Fruit fly (Drosophila melanogaster) whole organism, wandering third instar larva: ENCODE data around the gene SelT.

Experiments
- Abd-B ChIP-seq: fragments of >200 bp; optimal IDR thresholded peaks from 2 replicates; lab custom pipeline; 2017; ENCODE audit warnings: missing biosample characterization, missing genetic modification characterization
- CG32264 ChIP-seq: fragments of 200-800 bp; sonication (Bioruptor generic); optimal IDR thresholded peaks from 2 replicates; lab custom pipeline; 2016; ENCODE audit warnings: missing biosample characterization, missing genetic modification characterization
- CG9705 ChIP-seq: fragments of 200-800 bp; sonication (Bioruptor generic); optimal IDR thresholded peaks from 2 replicates; lab custom pipeline; 2018; ENCODE audit warnings: missing biosample characterization, mild to moderate bottlenecking, missing genetic modification characterization
- Dfd ChIP-seq: fragments of >200 bp; optimal IDR thresholded peaks from 2 replicates; lab custom pipeline; 2017; ENCODE audit warnings: missing biosample characterization, missing genetic modification characterization
- HLH106 ChIP-seq: fragments of 200-800 bp; optimal IDR thresholded peaks from 3 replicates; lab custom pipeline; 2019; ENCODE audit warnings: missing biosample characterization, mild to moderate bottlenecking, missing genetic modification characterization, moderate library complexity
- Hr83 ChIP-seq: fragments of 200-300 bp; sonication (Bioruptor generic); optimal IDR thresholded peaks from 2 replicates; lab custom pipeline; 2016; ENCODE audit warnings: missing biosample characterization, mild to moderate bottlenecking, missing genetic modification characterization, moderate library complexity; ENCODE audit not compliant: poor library complexity, severe bottlenecking
- Jra ChIP-seq: sonication (Bioruptor generic); optimal IDR thresholded peaks from 2 replicates; lab custom pipeline; 2016; ENCODE audit warnings: missing biosample characterization, missing genetic modification characterization
- Myc ChIP-seq: fragments of >200 bp; optimal IDR thresholded peaks from 2 replicates; lab custom pipeline; 2017
- OdsH ChIP-seq: fragments of 200-800 bp; sonication (Bioruptor generic); optimal IDR thresholded peaks from 2 replicates; lab custom pipeline; 2016; ENCODE audit warnings: missing biosample characterization, mild to moderate bottlenecking, missing genetic modification characterization
- Rel ChIP-seq, 2 experiments: fragments of 200-800 bp; sonication (Bioruptor generic) in 1 of 2; optimal IDR thresholded peaks; 2 replicates in 1 of 2; 3 replicates in 1 of 2; lab custom pipeline; 2016 to 2019; ENCODE audit warnings: mild to moderate bottlenecking in 2 of 2, missing biosample characterization in 2 of 2, missing genetic modification characterization in 2 of 2, moderate library complexity in 1 of 2
- Sp1 ChIP-seq: fragments of 200-800 bp; sonication (Bioruptor generic); optimal IDR thresholded peaks from 3 replicates; lab custom pipeline; 2019; ENCODE audit warnings: missing biosample characterization, mild to moderate bottlenecking, missing genetic modification characterization, moderate library complexity
- Vsx2 ChIP-seq: fragments of 200-300, 225-300 bp; sonication (Bioruptor generic); optimal IDR thresholded peaks from 2 replicates; lab custom pipeline; 2018; ENCODE audit warnings: missing biosample characterization, missing genetic modification characterization; ENCODE audit not compliant: partially characterized antibody
- br ChIP-seq: fragments of 200-800 bp; sonication (Bioruptor generic); optimal IDR thresholded peaks from 2 replicates; lab custom pipeline; 2016; ENCODE audit warnings: missing biosample characterization, missing genetic modification characterization
- brk ChIP-seq: fragments of 200-800 bp; sonication (Bioruptor generic); optimal IDR thresholded peaks from 2 replicates; lab custom pipeline; 2016; ENCODE audit warnings: missing biosample characterization, mild to moderate bottlenecking, missing genetic modification characterization
- dl ChIP-seq, 2 experiments: fragments of 175-275, 200-275 bp in 1 of 2; fragments of 200-275 bp in 1 of 2; sonication (Bioruptor generic); optimal IDR thresholded peaks; lab custom pipeline; 2018; ENCODE audit warnings: mild to moderate bottlenecking in 2 of 2, missing biosample characterization in 2 of 2, missing genetic modification characterization in 2 of 2, moderate library complexity in 2 of 2; ENCODE audit not compliant: partially characterized antibody in 2 of 2, insufficient read depth in 1 of 2
- dmrt93B ChIP-seq: fragments of 200-800 bp; sonication (Bioruptor generic); optimal IDR thresholded peaks from 2 replicates; lab custom pipeline; 2018; ENCODE audit warnings: missing biosample characterization, mild to moderate bottlenecking, missing genetic modification characterization
- ey ChIP-seq: fragments of 200-800 bp; sonication (Bioruptor generic); optimal IDR thresholded peaks from 2 replicates; lab custom pipeline; 2016; ENCODE audit warnings: missing biosample characterization, missing genetic modification characterization
- foxo ChIP-seq, 2 experiments: fragments of 200-800 bp; sonication (Bioruptor generic); optimal IDR thresholded peaks; 2 replicates in 1 of 2; 3 replicates in 1 of 2; lab custom pipeline; 2016 to 2017; ENCODE audit warnings: missing biosample characterization in 2 of 2, missing genetic modification characterization in 2 of 2
- fru ChIP-seq: fragments of 200-800 bp; sonication (Bioruptor generic); optimal IDR thresholded peaks from 3 replicates; lab custom pipeline; 2016; ENCODE audit warnings: missing biosample characterization, mild to moderate bottlenecking, missing genetic modification characterization
- h ChIP-seq: fragments of 200-800 bp; sonication (Bioruptor generic); optimal IDR thresholded peaks from 3 replicates; lab custom pipeline; 2016; ENCODE audit warnings: missing biosample characterization, mild to moderate bottlenecking, missing genetic modification characterization
- jim ChIP-seq: fragments of 175-275, 200-325 bp; sonication (Bioruptor generic); optimal IDR thresholded peaks from 2 replicates; lab custom pipeline; 2016; ENCODE audit warnings: missing biosample characterization, mild to moderate bottlenecking, missing genetic modification characterization
- lola ChIP-seq: fragments of >200 bp; optimal IDR thresholded peaks from 2 replicates; lab custom pipeline; 2017; ENCODE audit warnings: missing biosample characterization, missing genetic modification characterization
- pan ChIP-seq: fragments of >200 bp; optimal IDR thresholded peaks from 2 replicates; lab custom pipeline; 2017
- psq ChIP-seq: fragments of 200-800 bp; sonication (Bioruptor generic); optimal IDR thresholded peaks from 3 replicates; lab custom pipeline; 2017; ENCODE audit warnings: missing biosample characterization, mild to moderate bottlenecking, missing genetic modification characterization, moderate library complexity
- rgr ChIP-seq: fragments of 200-800 bp; sonication (Bioruptor generic); optimal IDR thresholded peaks from 3 replicates; lab custom pipeline; 2016; ENCODE audit warnings: missing biosample characterization, mild to moderate bottlenecking, missing genetic modification characterization
- sv ChIP-seq: fragments of 200-800 bp; sonication (Bioruptor generic); optimal IDR thresholded peaks from 3 replicates; lab custom pipeline; 2016; ENCODE audit warnings: missing biosample characterization, missing genetic modification characterization
- tai ChIP-seq: sonication (Bioruptor generic); optimal IDR thresholded peaks from 2 replicates; lab custom pipeline; 2016; ENCODE audit warnings: missing biosample characterization, missing genetic modification characterization
- usp ChIP-seq: fragments of >200 bp; optimal IDR thresholded peaks from 2 replicates; lab custom pipeline; 2017; ENCODE audit warnings: missing biosample characterization, missing genetic modification characterization
- woc ChIP-seq: sonication (Bioruptor generic); optimal IDR thresholded peaks from 2 replicates; lab custom pipeline; 2016; ENCODE audit warnings: missing biosample characterization, mild to moderate bottlenecking, missing genetic modification characterization

SelT gene

dm6 chr2L:5010784-5011260 is at the start of gene SelT, which contains the start of the genes CG31917 and Tfb5:
SelT (plus strand) TSS chr2L:5010922.
CG31917 (minus strand) TSS chr2L:5010834.
Tfb5 (minus strand) TSS chr2L:5010834.
- TF ChIP-seq HLH106 (tag; lab: Kevin White, UChicago) (peak; percentile 67), tai (GFP tag; lab: Kevin White, UChicago) (no peak), Myc (peak; percentile 93), dl (GFP tag; optimal IDR thresholded peaks at IDR 0.05; lab: Kevin White, UChicago; ENCODE audit: insufficient read depth in 1 of 2, partially characterized antibody in 2 of 2) (no peak), CG32264 (GFP tag; lab: Kevin White, UChicago) (peak; percentile 46), Rel (GFP tag; optimal IDR thresholded peaks at IDR 0.05; lab: Kevin White, UChicago) (no peak), Rel (tag; optimal IDR thresholded peaks at IDR 0.05; lab: Kevin White, UChicago) (no peak), ey (GFP tag; lab: Kevin White, UChicago) (peak; percentile 72), sv (GFP tag; lab: Kevin White, UChicago) (peak; percentile 45), lola (no peak), Sp1 (GFP tag; lab: Kevin White, UChicago) (peak; percentile 55), woc (GFP tag; lab: Kevin White, UChicago) (peak; percentile 92), OdsH (peak; percentile 55), CG9705 (GFP tag; lab: Kevin White, UChicago) (peak; percentile 37), foxo (GFP tag; optimal IDR thresholded peaks at IDR 0.05; lab: Kevin White, UChicago) (peak in 1 of 2 experiments; percentile 66), psq (peak; percentile 45), usp (no peak), br (GFP tag; lab: Kevin White, UChicago) (peak; percentile 60), brk (GFP tag; lab: Kevin White, UChicago) (no peak), h (GFP tag; lab: Kevin White, UChicago) (peak; percentile 79), fru (GFP tag; lab: Kevin White, UChicago) (peak; percentile 52), rgr (GFP tag; lab: Kevin White, UChicago) (peak; percentile 75)
- TF ChIP-seq, all 38 proteins: peak for 15

DNA sequence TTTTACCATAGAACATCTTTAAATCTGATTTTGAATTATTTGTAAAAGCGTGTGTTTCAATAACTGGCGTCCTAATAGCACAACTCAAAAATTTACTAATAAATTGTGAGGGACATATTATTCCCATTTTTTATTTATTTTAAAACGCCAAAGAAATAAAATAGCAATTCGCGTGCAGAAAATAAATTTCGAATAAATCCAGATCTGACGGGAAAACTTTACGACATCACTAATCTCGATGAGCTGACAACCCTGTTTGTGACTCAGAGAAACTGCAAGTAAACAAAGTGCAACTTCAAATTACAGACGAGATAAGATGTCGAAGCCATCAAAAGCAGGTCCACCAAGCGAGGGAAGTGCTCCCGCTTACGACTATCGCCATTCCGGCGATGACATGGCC is 45.3 kb upstream of the SelT start, which contains the start of gene CG34125:
CG34125 (plus strand) TSS at position 254 of the 400 bp plus-strand sequence.
- TF ChIP-seq CG9705 (GFP tag; lab: Kevin White, UChicago) (peak; percentile 24), Myc (peak; percentile 88), Hr83 (no peak), OdsH (peak; percentile 24), jim (GFP tag; lab: Kevin White, UChicago) (no peak), lola (no peak), dmrt93B (no peak), HLH106 (tag; lab: Kevin White, UChicago) (peak; percentile 53)

DNA sequence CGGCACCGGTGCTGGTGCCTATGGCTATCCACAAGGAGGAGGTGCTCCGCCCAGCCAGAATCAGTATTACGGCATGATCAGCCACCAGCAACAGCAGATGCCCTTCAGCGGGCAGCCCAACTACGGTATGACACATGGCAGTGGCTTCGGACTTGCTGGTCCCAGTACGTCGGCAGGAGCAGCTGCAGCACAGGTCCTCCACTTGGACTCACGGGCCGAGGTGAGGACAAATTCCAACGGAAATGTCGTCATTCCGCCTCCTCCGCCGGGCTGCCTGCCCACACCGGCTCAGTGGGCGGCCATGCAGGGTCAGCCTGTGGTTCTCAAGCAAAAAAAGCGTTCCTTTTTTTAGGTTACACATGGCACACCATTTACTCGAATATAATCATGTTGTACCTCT is 44.8 kb upstream of the SelT start:
- TF ChIP-seq Dfd (GFP tag; lab: Kevin White, UChicago) (no peak), jim (GFP tag; lab: Kevin White, UChicago) (no peak), Vsx2 (no peak), CG9705 (GFP tag; lab: Kevin White, UChicago) (no peak), Abd-B (GFP tag; lab: Kevin White, UChicago) (no peak), brk (GFP tag; lab: Kevin White, UChicago) (no peak)

- TF ChIP-seq Abd-B (GFP tag; lab: Kevin White, UChicago) = no peak
- TF ChIP-seq lola = no peak
- no peak for TF ChIP-seq usp
- TF ChIP-seq, all 38 proteins: peak for 0
These were observed 43.2 kb upstream of the SelT start, which contains the start of gene eIF3i for dm6 chr2L:4967511-4967910. eIF3i (minus strand) TSS chr2L:4967775.

dm6 chr2L:4968767-4969166 is 42.0 kb upstream of the SelT start, which contains the start of the genes Scox and Polr1C:
Scox (minus strand) TSS chr2L:4968935.
Polr1C (plus strand) TSS chr2L:4969004.
- TF ChIP-seq Myc (peak; percentile 1), brk (GFP tag; lab: Kevin White, UChicago) (no peak), foxo (GFP tag; optimal IDR thresholded peaks at IDR 0.05; lab: Kevin White, UChicago) (no peak), dl (GFP tag; optimal IDR thresholded peaks at IDR 0.05; lab: Kevin White, UChicago; ENCODE audit: insufficient read depth in 1 of 2, partially characterized antibody in 2 of 2) (no peak), jim (GFP tag; lab: Kevin White, UChicago) (no peak)

dm6 chr2L:4971329-4971798 is 39.4 kb upstream of the SelT start, which contains the start of gene CG14043:
CG14043 (plus strand) TSS chr2L:4971702.
- no peak for TF ChIP-seq sv (GFP tag; lab: Kevin White, UChicago)
- peak; percentile 46 for TF ChIP-seq Myc
- TF ChIP-seq CG32264 (GFP tag; lab: Kevin White, UChicago) = no peak
- no peak for TF ChIP-seq OdsH
- TF ChIP-seq Rel (GFP tag; optimal IDR thresholded peaks at IDR 0.05; lab: Kevin White, UChicago) = no peak
- TF ChIP-seq Rel (tag; optimal IDR thresholded peaks at IDR 0.05; lab: Kevin White, UChicago) = peak; percentile 51
- TF ChIP-seq HLH106 (tag; lab: Kevin White, UChicago) = peak; percentile 2
- no peak for TF ChIP-seq psq
- TF ChIP-seq CG9705 (GFP tag; lab: Kevin White, UChicago) = no peak
- no peak for TF ChIP-seq Vsx2
- no peak for TF ChIP-seq dmrt93B
- no peak for TF ChIP-seq pan (lab: Kevin White, UChicago)
- no peak for TF ChIP-seq Jra (GFP tag; lab: Kevin White, UChicago)
- no peak for TF ChIP-seq tai (GFP tag; lab: Kevin White, UChicago)
- no peak for TF ChIP-seq jim (GFP tag; lab: Kevin White, UChicago)
